Worm (Caenorhabditis elegans) whole organism, midembryonic: ENCODE measurements around the gene sri-69.

Experiments used
- flt-1 ChIP-seq: fragments of 200-800 bp; sonication (Bioruptor generic); IDR thresholded peaks from 2 replicates; pipeline ENCODE4 v1.3.6; 2022; ENCODE audit warnings: missing genetic modification characterization, missing compliant biosample characterization
- ztf-23 ChIP-seq: fragments of 200-800 bp; sonication (Bioruptor generic); IDR thresholded peaks from 2 replicates; pipeline ENCODE4 v1.3.6; 2022; ENCODE audit warnings: missing genetic modification reagents, missing genetic modification characterization, missing compliant biosample characterization

ce11 chrV:17022613-17023322, 14.6 kb upstream of the sri-69 start, which contains the start of the genes F49H6.8 and F49H6.5:
- TF ChIP-seq flt-1 = no peak
- no peak for TF ChIP-seq ztf-23 (GFP tag; lab: Robert Waterston, UW)
